Worm (Caenorhabditis elegans): Measurements from ENCODE around the gene srbc-9.

DNA sequence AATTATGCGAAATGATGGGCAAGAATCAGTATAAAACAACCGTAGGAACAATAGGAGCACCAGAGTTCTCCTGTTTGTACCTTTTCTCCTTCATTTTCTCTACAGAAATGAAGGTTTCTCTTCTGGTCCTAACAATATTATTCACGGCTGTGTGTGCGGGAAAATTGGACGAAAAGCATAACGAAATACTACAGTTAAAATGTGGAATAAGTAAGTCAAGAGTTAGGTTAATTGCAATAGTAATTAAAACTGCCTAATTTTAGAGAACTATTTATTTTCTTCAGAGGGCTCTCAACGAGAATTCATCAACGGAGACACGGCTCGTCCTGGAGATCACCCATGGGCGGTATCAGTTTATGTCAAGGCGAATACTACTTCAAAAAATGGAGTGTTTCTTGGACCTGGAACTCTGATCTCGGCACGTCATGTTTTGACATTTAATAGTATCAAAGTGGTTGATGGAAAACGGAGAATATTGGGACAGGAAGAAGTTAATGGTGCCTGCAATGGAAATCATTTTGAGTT, 40.9 kb downstream of the srbc-9 start, which contains the start of gene try-12:
- TF ChIP-seq nhr-12 (tag; optimal IDR thresholded peaks at IDR 0.05), result no peak
- no peak for TF ChIP-seq snpc-4 (tag; optimal IDR thresholded peaks at IDR 0.05)
- TF ChIP-seq blmp-1 (tag; optimal IDR thresholded peaks at IDR 0.05), result no peak
- TF ChIP-seq elt-1 (tag; optimal IDR thresholded peaks at IDR 0.05; ENCODE audit: borderline replicate concordance, insufficient read depth), result no peak
- no peak for TF ChIP-seq unc-62 (GFP tag; optimal IDR thresholded peaks at IDR 0.05)
- no peak for TF ChIP-seq lsy-2 (tag; optimal IDR thresholded peaks at IDR 0.05)
- no peak for TF ChIP-seq ceh-83 (GFP tag; optimal IDR thresholded peaks at IDR 0.05)
- no peak for TF ChIP-seq pha-4 (tag; optimal IDR thresholded peaks at IDR 0.05)
- no peak for TF ChIP-seq elt-3 (tag; optimal IDR thresholded peaks at IDR 0.05)
- no peak for TF ChIP-seq mls-2 (tag; optimal IDR thresholded peaks at IDR 0.05)
- TF ChIP-seq nhr-237 (tag; optimal IDR thresholded peaks at IDR 0.05), result no peak
- no peak for TF ChIP-seq ztf-11 (tag; optimal IDR thresholded peaks at IDR 0.05)
- no peak for TF ChIP-seq ces-1 (GFP tag; optimal IDR thresholded peaks at IDR 0.05)
- no peak for TF ChIP-seq nhr-28 (tag; optimal IDR thresholded peaks at IDR 0.05)

All from whole organism, mixed stage, embryonic.